Worm (Caenorhabditis elegans): ENCODE results near the gene R05H5.7.

Gene R05H5.7

ce11 chrII:10174338-10174737 is 18.0 kb upstream of the R05H5.7 start, which contains the start of gene F33H1.4 (continued):
- TF ChIP-seq dpl-1 (GFP tag; optimal IDR thresholded peaks at IDR 0.05) (peak; percentile 47), nhr-28 (tag; optimal IDR thresholded peaks at IDR 0.05) (peak; percentile 12), F26F4.8 (GFP tag; conservative IDR thresholded peaks at IDR 0.05) (no peak), egl-27 (tag; optimal IDR thresholded peaks at IDR 0.05) (no peak), F49E8.2 (tag; optimal IDR thresholded peaks at IDR 0.05; ENCODE audit: borderline replicate concordance) (peak; percentile 8), lsy-2 (tag; optimal IDR thresholded peaks at IDR 0.05) (peak; percentile 77 to 96), daf-8 (GFP tag; IDR thresholded peaks at IDR 0.05) (no peak), lin-13 (GFP tag; optimal IDR thresholded peaks at IDR 0.05) (peak; percentile 99), T20F7.1 (GFP tag; optimal IDR thresholded peaks at IDR 0.05) (no peak), ceh-82 (tag; optimal IDR thresholded peaks at IDR 0.05) (no peak), attf-4 (tag; optimal IDR thresholded peaks at IDR 0.05) (no peak), madf-5 (GFP tag; IDR thresholded peaks at IDR 0.05) (no peak), Y48G9A.11 (GFP tag; IDR thresholded peaks at IDR 0.05) (0 out of 2 replicates have a peak, but pooled peaks have one; percentile 6), R02D3.7 (tag; optimal IDR thresholded peaks at IDR 0.05) (no peak), daf-16 (GFP tag; optimal IDR thresholded peaks at IDR 0.05) (no peak), daf-16 (tag; optimal IDR thresholded peaks at IDR 0.05) (no peak), zfp-3 (GFP tag; conservative IDR thresholded peaks at IDR 0.05) (peak; percentile 33; the same call in 1 of the 2 replicates), snpc-1.2 (GFP tag; IDR thresholded peaks at IDR 0.05) (no peak)

DNA sequence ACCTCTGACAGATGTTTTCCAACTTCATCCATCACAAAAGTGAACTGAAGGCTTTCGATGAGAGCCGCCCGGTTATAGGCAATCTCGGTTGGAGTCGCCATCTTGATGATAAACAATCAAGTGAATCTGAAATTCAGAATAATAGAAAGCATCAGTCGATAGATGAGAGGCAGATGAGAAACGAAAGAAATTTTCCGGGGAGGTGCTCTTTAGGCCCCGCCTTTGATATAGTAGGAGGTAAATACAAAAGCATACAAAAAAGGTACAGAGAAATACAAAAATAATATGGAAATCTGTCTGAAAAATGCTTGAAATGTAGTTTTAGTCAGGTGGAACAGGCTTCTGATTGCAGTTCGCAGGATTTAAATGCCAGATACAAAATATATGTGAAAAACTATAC is 9.7 kb upstream of the R05H5.7 start, which contains the start of gene srd-1:
TSS of gene srd-1 (minus strand) at position 101 of the 400 bp plus-strand sequence.
- no peak for TF ChIP-seq nhr-41 (GFP tag; IDR thresholded peaks at IDR 0.05)
- no peak for TF ChIP-seq php-3 (GFP tag; IDR thresholded peaks at IDR 0.05)
- TF ChIP-seq Y105C5A.15 (GFP tag; IDR thresholded peaks at IDR 0.05), result no peak
- no peak for TF ChIP-seq nhr-48 (tag; optimal IDR thresholded peaks at IDR 0.05)
- TF ChIP-seq nhr-76 (tag; optimal IDR thresholded peaks at IDR 0.05), result no peak
- TF ChIP-seq nhr-237 (tag; optimal IDR thresholded peaks at IDR 0.05), result no peak
- no peak for TF ChIP-seq daf-8 (GFP tag; IDR thresholded peaks at IDR 0.05)
- TF ChIP-seq ceh-44 (GFP tag; IDR thresholded peaks at IDR 0.05), result no peak
- no peak for TF ChIP-seq ZK337.2 (GFP tag; IDR thresholded peaks at IDR 0.05)
- TF ChIP-seq dpl-1 (GFP tag; optimal IDR thresholded peaks at IDR 0.05), result no peak
- TF ChIP-seq spr-3 (GFP tag; optimal IDR thresholded peaks at IDR 0.05), result no peak
- no peak for TF ChIP-seq mep-1 (tag; optimal IDR thresholded peaks at IDR 0.05)
- TF ChIP-seq hmg-1.1 (GFP tag; IDR thresholded peaks at IDR 0.05), result no peak
- no peak for TF ChIP-seq zfp-2 (tag; optimal IDR thresholded peaks at IDR 0.05)
- no peak for TF ChIP-seq dmd-9 (GFP tag; IDR thresholded peaks at IDR 0.05)
- TF ChIP-seq rbr-2 (tag; optimal IDR thresholded peaks at IDR 0.05), result no peak
- no peak for TF ChIP-seq lin-1 (GFP tag; IDR thresholded peaks at IDR 0.05)
- TF ChIP-seq ceh-20 (GFP tag; IDR thresholded peaks at IDR 0.05), result no peak
- no peak for TF ChIP-seq madf-9 (GFP tag; conservative IDR thresholded peaks at IDR 0.05)

DNA sequence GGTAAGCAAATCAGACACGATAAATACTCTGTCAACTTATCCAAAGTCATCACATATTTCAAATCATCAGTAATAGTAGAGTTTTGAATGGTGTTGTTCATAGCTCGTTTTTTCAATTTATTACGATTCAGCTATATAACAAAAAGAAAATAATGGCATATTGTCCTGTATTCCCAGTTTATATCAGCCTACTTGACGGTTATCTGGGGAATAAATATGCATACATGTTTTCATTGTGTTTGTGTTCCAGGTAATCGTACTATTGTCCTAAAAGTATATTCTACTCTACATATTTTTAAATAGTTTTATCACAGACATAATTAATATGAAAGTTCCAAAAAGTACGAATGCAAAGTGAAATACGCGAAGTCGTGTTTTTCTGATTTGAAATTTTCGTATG is 4.5 kb upstream of the R05H5.7 start, which contains the start of gene srd-2:
TSS of gene srd-2 (minus strand) at position 101 of the 400 bp plus-strand sequence.
- TF ChIP-seq lin-1 (GFP tag; IDR thresholded peaks at IDR 0.05) (no peak), pha-4 (GFP tag; IDR thresholded peaks at IDR 0.05) (no peak), pha-4 (tag; optimal IDR thresholded peaks at IDR 0.05) (no peak), F37D6.2 (tag; optimal IDR thresholded peaks at IDR 0.05) (no peak), dpl-1 (GFP tag; optimal IDR thresholded peaks at IDR 0.05) (no peak)

ce11 chrII:10189369-10189768 is 2.9 kb upstream of the R05H5.7 start, which contains the start of gene cdc-25.4:
cdc-25.4 (minus strand) TSS chrII:10189469.
- TF ChIP-seq egl-43 (GFP tag; IDR thresholded peaks at IDR 0.05) (no peak), zag-1 (tag; optimal IDR thresholded peaks at IDR 0.05) (no peak), fkh-10 (GFP tag; optimal IDR thresholded peaks at IDR 0.05) (no peak), nhr-76 (tag; optimal IDR thresholded peaks at IDR 0.05) (no peak)

Measured in whole organism, L4 larva.